Fruit fly (Drosophila melanogaster): ENCODE data around the gene capt.

Gene capt

DNA sequence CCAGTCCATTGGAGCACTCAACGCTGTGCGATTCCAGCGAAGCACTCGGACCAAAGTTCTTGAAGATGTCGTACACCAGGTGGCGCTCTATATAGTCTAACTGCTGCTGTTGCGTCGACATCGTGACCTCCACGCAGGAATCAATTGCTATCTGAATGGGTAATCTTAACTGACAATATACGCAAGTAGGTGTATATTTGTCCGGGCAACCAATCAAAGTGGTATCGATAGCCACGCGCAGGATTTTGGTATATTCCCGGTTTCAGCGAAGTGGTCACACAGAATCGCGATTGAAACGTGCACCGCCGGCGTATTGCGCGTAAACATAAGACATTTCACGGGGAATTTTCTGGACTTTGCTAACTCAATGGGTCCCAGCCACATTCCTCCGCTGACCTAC, 25.7 kb upstream of the capt start, which contains the start of the genes CG5126 and Tgt (continued):
- TF ChIP-seq en (GFP tag; optimal IDR thresholded peaks at IDR 0.05) (no peak), Atf-2 (GFP tag; optimal IDR thresholded peaks at IDR 0.05) (no peak), CG9727 (GFP tag; optimal IDR thresholded peaks at IDR 0.05) (no peak), CG2889 (GFP tag; IDR thresholded peaks at IDR 0.05) (no peak), Blimp-1 (GFP tag; optimal IDR thresholded peaks at IDR 0.05) (no peak), chif (GFP tag; optimal IDR thresholded peaks at IDR 0.05) (no peak), Xbp1 (GFP tag; optimal IDR thresholded peaks at IDR 0.05) (no peak), Sry-δ (GFP tag; optimal IDR thresholded peaks at IDR 0.05) (peak; percentile 54), CG11560 (tag; IDR thresholded peaks at IDR 0.05) (no peak), shn (GFP tag; optimal IDR thresholded peaks at IDR 0.05) (no peak), mld (GFP tag; IDR thresholded peaks at IDR 0.05; ENCODE audit: partially characterized antibody) (no peak), stwl (tag; optimal IDR thresholded peaks at IDR 0.05) (peak; percentile 31), CG31365 (tag; optimal IDR thresholded peaks at IDR 0.05) (no peak), vfl (GFP tag; optimal IDR thresholded peaks at IDR 0.05) (no peak), ken (GFP tag; IDR thresholded peaks at IDR 0.05) (no peak), hkb (optimal IDR thresholded peaks at IDR 0.05) (no peak), hkb (GFP tag; IDR thresholded peaks at IDR 0.05) (no peak), HLH3B (GFP tag; IDR thresholded peaks at IDR 0.05) (no peak), jumu (GFP tag; optimal IDR thresholded peaks at IDR 0.05) (no peak), CG14050 (GFP tag; IDR thresholded peaks at IDR 0.05) (no peak), HLHmδ (GFP tag; optimal IDR thresholded peaks at IDR 0.05) (no peak), twi (tag; optimal IDR thresholded peaks at IDR 0.05) (no peak), D (optimal IDR thresholded peaks at IDR 0.05) (no peak), D (GFP tag; optimal IDR thresholded peaks at IDR 0.05) (no peak), Med (GFP tag) (peak; percentile 60), Xrp1 (GFP tag; IDR thresholded peaks at IDR 0.05) (no peak), Hr39 (optimal IDR thresholded peaks at IDR 0.05) (no peak), CG10462 (GFP tag; optimal IDR thresholded peaks at IDR 0.05) (no peak), CG5953 (GFP tag; IDR thresholded peaks at IDR 0.05) (no peak), onecut (GFP tag; IDR thresholded peaks at IDR 0.05) (no peak), tgo (GFP tag; IDR thresholded peaks at IDR 0.05) (no peak), p53 (GFP tag; optimal IDR thresholded peaks at IDR 0.05) (no peak), Sin3A (optimal IDR thresholded peaks at IDR 0.05) (peak; percentile 5), al (GFP tag; IDR thresholded peaks at IDR 0.05) (no peak), az2 (GFP tag; optimal IDR thresholded peaks at IDR 0.05) (no peak), CG4404 (GFP tag; IDR thresholded peaks at IDR 0.05) (no peak), CG11723 (GFP tag; optimal IDR thresholded peaks at IDR 0.05) (no peak), Hmr (GFP tag; optimal IDR thresholded peaks at IDR 0.05) (no peak), pb (GFP tag; optimal IDR thresholded peaks at IDR 0.05) (no peak), fd96Cb (tag; optimal IDR thresholded peaks at IDR 0.05) (no peak), CG7786 (GFP tag; optimal IDR thresholded peaks at IDR 0.05) (no peak), CG1233 (GFP tag; optimal IDR thresholded peaks at IDR 0.05) (no peak), kah (GFP tag; optimal IDR thresholded peaks at IDR 0.05) (no peak), peb (GFP tag; IDR thresholded peaks at IDR 0.05) (no peak), CG30431 (GFP tag; optimal IDR thresholded peaks at IDR 0.05) (no peak), seq (GFP tag; IDR thresholded peaks at IDR 0.05) (no peak), CG9437 (GFP tag; optimal IDR thresholded peaks at IDR 0.05) (no peak), B-H1 (GFP tag; IDR thresholded peaks at IDR 0.05) (no peak), CG13287 (GFP tag; IDR thresholded peaks at IDR 0.05; ENCODE audit: partially characterized antibody) (peak; percentile 79), CG32532 (GFP tag; IDR thresholded peaks at IDR 0.05) (no peak), CG3407 (GFP tag; optimal IDR thresholded peaks at IDR 0.05) (no peak), CG8290 (GFP tag; optimal IDR thresholded peaks at IDR 0.05) (no peak), CG8290 (tag; optimal IDR thresholded peaks at IDR 0.05) (no peak), tll (GFP tag; optimal IDR thresholded peaks at IDR 0.05) (no peak), CG16813 (GFP tag; IDR thresholded peaks at IDR 0.05; ENCODE audit: partially characterized antibody) (peak; percentile 33; the same call in 2 of the 3 replicates)
